Fruit fly (Drosophila melanogaster) whole organism, pupa: ENCODE data around the gene upSET.

Experiments used
- CG10348 ChIP-seq: fragments of 200-800 bp; sonication (Bioruptor generic); IDR thresholded peaks from 2 replicates; pipeline ENCODE4 v1.3.6; 2022; ENCODE audit warnings: missing biosample characterization, missing genetic modification characterization
- CG12605 ChIP-seq: fragments of 200-800 bp; sonication (Bioruptor generic); IDR thresholded peaks from 2 replicates; pipeline ENCODE4 v1.3.6; 2022; ENCODE audit warnings: missing biosample characterization, missing genetic modification characterization
- CG13204 ChIP-seq: fragments of 200-800 bp; sonication (Bioruptor generic); optimal IDR thresholded peaks from 2 replicates; lab custom pipeline; 2018; ENCODE audit warnings: missing biosample characterization, mild to moderate bottlenecking, missing genetic modification characterization, moderate library complexity
- CG14655 ChIP-seq: fragments of 200-800 bp; sonication (Bioruptor generic); optimal IDR thresholded peaks from 3 replicates; lab custom pipeline; 2017; ENCODE audit warnings: mild to moderate bottlenecking, missing biosample characterization, missing genetic modification reagents, missing genetic modification characterization
- CG15710 ChIP-seq: fragments of 200-800 bp; sonication (Bioruptor generic); optimal IDR thresholded peaks from 2 replicates; lab custom pipeline; 2018; ENCODE audit warnings: missing biosample characterization, mild to moderate bottlenecking, missing genetic modification characterization, moderate library complexity
- CG17806 ChIP-seq: fragments of 200-800 bp; sonication (Bioruptor generic); optimal IDR thresholded peaks from 2 replicates; lab custom pipeline; 2018; ENCODE audit warnings: missing biosample characterization, mild to moderate bottlenecking, missing genetic modification characterization, moderate library complexity
- CG32121 ChIP-seq: fragments of 200-800 bp; sonication (Bioruptor generic); IDR thresholded peaks from 2 replicates; pipeline ENCODE4 v1.3.6; 2022; ENCODE audit warnings: missing biosample characterization, missing genetic modification characterization
- CG34367 ChIP-seq: fragments of 200-800 bp; sonication (Bioruptor generic); optimal IDR thresholded peaks from 2 replicates; lab custom pipeline; 2018; ENCODE audit warnings: missing biosample characterization, mild to moderate bottlenecking, missing genetic modification characterization
- CG4496 ChIP-seq: fragments of 200-800 bp; sonication (Bioruptor generic); IDR thresholded peaks from 3 replicates; pipeline ENCODE4 v1.3.6; 2022; ENCODE audit warnings: missing biosample characterization, missing genetic modification characterization
- CG8159 ChIP-seq: fragments of 200-800 bp; sonication (Bioruptor generic); optimal IDR thresholded peaks from 3 replicates; lab custom pipeline; 2018; ENCODE audit warnings: missing biosample characterization, mild to moderate bottlenecking, missing genetic modification characterization, moderate library complexity
- CG8301 ChIP-seq: fragments of 200-800 bp; sonication (Bioruptor generic); optimal IDR thresholded peaks from 2 replicates; lab custom pipeline; 2018; ENCODE audit warnings: missing biosample characterization, mild to moderate bottlenecking, missing genetic modification characterization
- CG9948 ChIP-seq: fragments of 200-800 bp; sonication (Bioruptor generic); optimal IDR thresholded peaks from 2 replicates; lab custom pipeline; 2018; ENCODE audit warnings: missing biosample characterization, mild to moderate bottlenecking, missing genetic modification characterization, moderate library complexity
- D1 ChIP-seq: fragments of 200-800 bp; sonication (Bioruptor generic); optimal IDR thresholded peaks from 2 replicates; lab custom pipeline; 2018; ENCODE audit warnings: missing biosample characterization, mild to moderate bottlenecking, missing genetic modification characterization, moderate library complexity
- EcR ChIP-seq: fragments of 200-800 bp; sonication (Bioruptor generic); optimal IDR thresholded peaks from 3 replicates; lab custom pipeline; 2019; ENCODE audit warnings: missing biosample characterization, missing genetic modification characterization, mild to moderate bottlenecking, moderate library complexity, missing genetic modification reagents
- Ets98B ChIP-seq: fragments of 200-800 bp; sonication (Bioruptor generic); IDR thresholded peaks from 2 replicates; pipeline ENCODE4 v1.3.6; 2022; ENCODE audit warnings: missing biosample characterization, missing genetic modification characterization
- Pif1A ChIP-seq: fragments of 200-800 bp; sonication (Bioruptor generic); optimal IDR thresholded peaks from 3 replicates; lab custom pipeline; 2016; ENCODE audit warnings: missing biosample characterization, missing genetic modification characterization
- Pif1B ChIP-seq: fragments of 200-800 bp; sonication (Bioruptor generic); optimal IDR thresholded peaks from 3 replicates; lab custom pipeline; 2016; ENCODE audit warnings: missing biosample characterization, missing genetic modification characterization
- Snoo ChIP-seq: fragments of 200-800 bp; sonication (Bioruptor generic); optimal IDR thresholded peaks from 3 replicates; lab custom pipeline; 2017; ENCODE audit warnings: missing biosample characterization, mild to moderate bottlenecking, missing genetic modification characterization, inconsistent platforms
- fd96Ca ChIP-seq: fragments of 200-800 bp; sonication (Bioruptor generic); IDR thresholded peaks from 3 replicates; pipeline ENCODE4 v1.3.6; 2022; ENCODE audit warnings: missing biosample characterization, missing genetic modification characterization
- gl ChIP-seq: fragments of 200-800 bp; sonication (Bioruptor generic); optimal IDR thresholded peaks from 2 replicates; lab custom pipeline; 2018; ENCODE audit warnings: missing biosample characterization, mild to moderate bottlenecking, missing genetic modification characterization
- rn ChIP-seq: fragments of 200-800 bp; sonication (Bioruptor generic); IDR thresholded peaks from 2 replicates; pipeline ENCODE4 v1.3.6; 2022; ENCODE audit warnings: missing biosample characterization, missing genetic modification characterization

Gene upSET

DNA sequence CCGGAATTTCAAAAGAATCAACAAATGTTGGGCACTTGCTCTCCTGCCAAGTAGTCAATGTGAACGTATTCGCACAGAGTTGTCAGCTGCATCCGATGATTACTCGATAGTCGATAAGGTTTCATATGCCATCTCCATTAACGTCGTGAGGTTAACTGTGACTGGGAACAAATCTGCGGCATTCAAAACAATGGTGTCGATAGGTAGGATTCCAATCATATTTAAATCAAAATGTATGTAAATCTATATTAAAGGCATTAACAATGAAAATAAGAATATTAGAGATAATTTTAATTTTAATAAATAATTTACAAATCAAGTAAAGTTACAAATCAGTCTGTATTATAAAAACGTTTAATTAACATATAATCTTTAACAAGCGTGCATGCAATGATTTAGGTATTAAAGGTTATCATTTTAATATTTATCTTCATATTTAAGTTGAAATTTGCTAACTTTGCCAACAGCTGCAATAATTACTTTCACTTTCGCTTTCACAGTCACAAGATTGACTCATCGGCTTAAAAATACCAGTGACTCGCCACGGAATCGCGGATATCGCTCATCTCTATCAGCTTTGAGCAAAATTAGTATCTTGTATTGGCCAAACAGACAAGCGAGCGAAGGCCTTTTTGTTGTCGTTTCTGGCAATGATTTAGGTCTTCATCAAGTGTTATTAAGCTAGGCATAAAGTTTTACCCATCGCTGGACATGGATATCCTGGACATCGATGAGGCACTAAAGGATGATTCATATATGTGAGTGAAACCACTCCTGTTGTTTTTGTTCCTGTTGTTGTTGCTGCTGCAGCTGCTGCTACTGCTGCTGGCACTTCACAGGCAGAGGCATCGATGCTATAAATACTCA lies 37.1 kb upstream of the upSET start, which contains the start of the genes Meics, Nxf3 and ssp2:
Gene Meics, minus strand, starts transcription at position 68 of the 867 bp plus-strand sequence.
Gene Nxf3, plus strand, starts transcription at position 569 of the 867 bp plus-strand sequence.
Gene ssp2, plus strand, starts transcription at position 569 of the 867 bp plus-strand sequence.
- TF ChIP-seq CG4496 = peak; percentile 30; the same call in 1 of the 3 replicates
- no peak for TF ChIP-seq CG17806 (tag; lab: Kevin White, UChicago)

DNA sequence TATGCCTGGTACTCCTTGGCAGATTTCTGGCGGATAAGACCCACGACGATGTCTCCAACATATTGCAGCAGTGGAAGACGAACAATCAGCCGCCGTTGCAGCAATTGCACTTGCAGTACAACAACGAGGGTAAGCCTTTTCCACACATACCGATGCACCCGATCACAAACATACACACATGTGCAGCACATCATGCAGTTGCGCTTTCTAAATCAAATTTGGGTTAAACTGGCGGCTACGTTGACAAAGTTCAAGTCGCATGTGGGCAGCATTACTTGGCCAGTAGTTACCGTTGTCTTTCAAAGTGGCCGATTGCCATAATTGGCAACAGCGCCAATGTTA lies 36.5 kb upstream of the upSET start:
- TF ChIP-seq CG10348 (GFP tag; lab: Robert Waterston, UW) (no peak), CG34367 (tag; lab: Kevin White, UChicago) (no peak), CG8301 (tag; lab: Kevin White, UChicago) (no peak), CG14655 (GFP tag; lab: Kevin White, UChicago) (no peak), CG17806 (tag; lab: Kevin White, UChicago) (no peak), CG13204 (GFP tag; lab: Kevin White, UChicago) (no peak), CG4496 (no peak), CG15710 (tag; lab: Kevin White, UChicago) (no peak), EcR (GFP tag; lab: Kevin White, UChicago) (no peak), fd96Ca (no peak), CG32121 (GFP tag; lab: Robert Waterston, UW) (no peak), Ets98B (GFP tag; lab: Robert Waterston, UW) (no peak), D1 (no peak), rn (GFP tag; lab: Robert Waterston, UW) (no peak), CG9948 (no peak), Snoo (tag; lab: Kevin White, UChicago) (no peak), CG12605 (GFP tag; lab: Robert Waterston, UW) (no peak), Pif1B (GFP tag; lab: Kevin White, UChicago) (no peak), CG8159 (tag; lab: Kevin White, UChicago) (no peak)

dm6 chr3L:13973377-13974111 lies 28.4 kb upstream of the upSET start, which contains the start of the genes CG13738 and Hsc70-1:
Gene CG13738 (minus strand): TSS chr3L:13973477.
Gene Hsc70-1 (plus strand): TSS chr3L:13974061.
- no peak for TF ChIP-seq CG10348 (GFP tag; lab: Robert Waterston, UW)
- no peak for TF ChIP-seq Snoo (tag; lab: Kevin White, UChicago)
- TF ChIP-seq Pif1B (GFP tag; lab: Kevin White, UChicago) = no peak
- no peak for TF ChIP-seq CG4496
- TF ChIP-seq CG8301 (tag; lab: Kevin White, UChicago) = no peak
- TF ChIP-seq CG34367 (tag; lab: Kevin White, UChicago) = no peak
- TF ChIP-seq EcR (GFP tag; lab: Kevin White, UChicago) = no peak
- TF ChIP-seq CG9948 = no peak
- TF ChIP-seq CG13204 (GFP tag; lab: Kevin White, UChicago) = no peak
- TF ChIP-seq rn (GFP tag; lab: Robert Waterston, UW) = no peak
- TF ChIP-seq CG8159 (tag; lab: Kevin White, UChicago) = no peak
- TF ChIP-seq fd96Ca = no peak
- no peak for TF ChIP-seq gl
- TF ChIP-seq Pif1A = no peak
- TF ChIP-seq D1 = no peak
- TF ChIP-seq Ets98B (GFP tag; lab: Robert Waterston, UW) = no peak
- no peak for TF ChIP-seq CG32121 (GFP tag; lab: Robert Waterston, UW)
- TF ChIP-seq CG14655 (GFP tag; lab: Kevin White, UChicago) = no peak
- no peak for TF ChIP-seq CG17806 (tag; lab: Kevin White, UChicago)

DNA sequence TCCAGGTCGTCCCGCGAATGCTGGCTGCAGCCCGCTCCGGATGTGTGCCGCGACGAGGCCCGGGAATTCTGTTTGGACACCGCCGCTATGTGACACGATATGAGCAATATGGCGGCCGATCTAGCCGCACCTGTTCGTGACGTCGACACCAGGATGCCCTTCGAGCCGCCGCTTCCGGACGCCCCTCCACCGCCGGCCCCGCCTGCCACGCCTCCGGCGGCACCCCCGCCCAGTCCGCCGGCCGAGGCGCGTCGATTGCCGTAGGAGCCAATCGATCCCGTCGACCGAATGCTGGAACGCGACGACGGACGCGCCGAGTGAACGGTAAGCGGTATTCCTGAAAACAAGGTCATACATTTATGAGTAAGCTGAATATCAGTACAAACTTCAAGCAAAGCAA lies 19.4 kb upstream of the upSET start:
- TF ChIP-seq CG8301 (tag; lab: Kevin White, UChicago) = no peak

- TF ChIP-seq Snoo (tag; lab: Kevin White, UChicago) = no peak
- TF ChIP-seq, all 21 proteins: peak for 0
Measured at dm6 chr3L:13986330-13986729, 15.6 kb upstream of the upSET start, which contains the start of gene CG17362. Gene CG17362 (plus strand): TSS chr3L:13986620.

DNA sequence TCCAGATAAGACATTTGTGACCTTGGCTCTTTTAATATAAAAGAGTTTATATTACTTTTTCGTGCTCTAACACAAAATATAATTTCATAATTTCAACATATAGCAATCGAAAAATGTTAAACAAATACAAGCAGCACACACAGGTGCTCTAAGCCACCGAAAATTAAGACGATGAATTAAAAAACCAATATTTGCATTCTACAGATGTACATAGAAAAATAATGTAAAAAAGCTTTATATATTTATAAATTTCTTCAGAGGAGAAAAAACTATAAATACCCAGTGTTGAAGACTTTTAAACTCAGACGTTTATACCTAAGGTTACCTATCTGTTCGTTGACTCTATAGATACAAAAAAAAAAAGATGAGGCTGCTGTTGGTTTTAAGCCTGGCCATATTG lies 14.3 kb upstream of the upSET start, which contains the start of gene CG9040:
Gene CG9040, plus strand, starts transcription at position 301 of the 400 bp plus-strand sequence.
- TF ChIP-seq Ets98B (GFP tag; lab: Robert Waterston, UW) (no peak), Pif1B (GFP tag; lab: Kevin White, UChicago) (no peak), Pif1A (no peak), CG13204 (GFP tag; lab: Kevin White, UChicago) (no peak), gl (no peak), Snoo (tag; lab: Kevin White, UChicago) (no peak), CG17806 (tag; lab: Kevin White, UChicago) (no peak), EcR (GFP tag; lab: Kevin White, UChicago) (no peak), CG14655 (GFP tag; lab: Kevin White, UChicago) (no peak), CG8301 (tag; lab: Kevin White, UChicago) (no peak), CG8159 (tag; lab: Kevin White, UChicago) (no peak), CG34367 (tag; lab: Kevin White, UChicago) (no peak), rn (GFP tag; lab: Robert Waterston, UW) (no peak), D1 (no peak)
